Fruit fly (Drosophila melanogaster): ENCODE results near the gene CG15312.
A peak's percentile ranks its signal among the peaks of the same experiment; 100 is the strongest.

The CG15312 gene

dm6 chrX:10070325-10070931, at the start of gene CG15312:
CG15312 (minus strand) TSS chrX:10070868.
- TF ChIP-seq CG8290 (GFP tag; optimal IDR thresholded peaks at IDR 0.05) (no peak), CG8290 (tag; optimal IDR thresholded peaks at IDR 0.05) (no peak), Trl (optimal IDR thresholded peaks at IDR 0.05) (peak in 1 of 2 experiments; percentile 27), Trl (GFP tag; optimal IDR thresholded peaks at IDR 0.05) (no peak), so (GFP tag; IDR thresholded peaks at IDR 0.05) (no peak), Jarid2 (GFP tag; optimal IDR thresholded peaks at IDR 0.05) (peak; percentile 9), tna (GFP tag; IDR thresholded peaks at IDR 0.05; ENCODE audit: partially characterized antibody) (no peak), rib (GFP tag; IDR thresholded peaks at IDR 0.05) (no peak), sens (GFP tag) (peak; percentile 4), H15 (GFP tag; IDR thresholded peaks at IDR 0.05) (0 out of 3 replicates have a peak, but pooled peaks have one; percentile 16), CG5180 (GFP tag; optimal IDR thresholded peaks at IDR 0.05) (peak; percentile 35), Deaf1 (tag; optimal IDR thresholded peaks at IDR 0.05) (peak; percentile 75), chn (GFP tag; optimal IDR thresholded peaks at IDR 0.05) (no peak), CG17385 (GFP tag; optimal IDR thresholded peaks at IDR 0.05) (peak; percentile 6)

DNA sequence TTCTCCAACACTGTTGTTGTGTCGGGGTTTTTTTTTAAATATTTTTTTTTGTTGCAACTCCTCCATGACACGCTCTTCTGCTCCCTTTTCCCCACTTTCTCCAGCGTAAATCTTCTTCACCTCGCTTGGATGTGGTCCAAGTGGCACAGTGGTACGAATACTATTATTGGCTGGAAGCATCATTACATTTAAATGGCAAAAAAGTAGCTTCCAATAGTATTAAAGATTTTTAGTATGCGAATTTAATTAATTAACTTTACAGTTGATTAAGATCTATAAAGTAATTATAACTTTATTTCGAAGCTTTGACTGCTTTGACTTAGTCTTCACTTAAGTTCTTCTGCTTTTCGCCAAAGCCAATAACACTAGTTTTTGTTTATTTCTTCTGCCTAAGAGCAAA, 47.7 kb upstream of the CG15312 start:
- TF ChIP-seq CkIIα-i1 (GFP tag; IDR thresholded peaks at IDR 0.05) (no peak), Ets65A (GFP tag) (peak; percentile 37), sens (GFP tag) (peak; percentile 54)

dm6 chrX:10115582-10116207, 45.0 kb upstream of the CG15312 start:
- TF ChIP-seq sens-2 (GFP tag; IDR thresholded peaks at IDR 0.05) = 0 out of 2 replicates have a peak, but pooled peaks have one; percentile 8
- peak; percentile 10 for TF ChIP-seq CG8924 (tag; optimal IDR thresholded peaks at IDR 0.05)
- TF ChIP-seq ssp (GFP tag; IDR thresholded peaks at IDR 0.05) = no peak
- no peak for TF ChIP-seq CG4282 (GFP tag; optimal IDR thresholded peaks at IDR 0.05)
- TF ChIP-seq pum (GFP tag; optimal IDR thresholded peaks at IDR 0.05) = no peak
- TF ChIP-seq fru (optimal IDR thresholded peaks at IDR 0.05) = no peak
- no peak for TF ChIP-seq B-H2 (GFP tag; optimal IDR thresholded peaks at IDR 0.05)
- no peak for TF ChIP-seq da (GFP tag; optimal IDR thresholded peaks at IDR 0.05)
- TF ChIP-seq Ets65A (GFP tag) = peak; percentile 9
- TF ChIP-seq CG2875 (GFP tag; optimal IDR thresholded peaks at IDR 0.05) = peak; percentile 53
- no peak for TF ChIP-seq tin (GFP tag; optimal IDR thresholded peaks at IDR 0.05)
- no peak for TF ChIP-seq mam (GFP tag; optimal IDR thresholded peaks at IDR 0.05)
- TF ChIP-seq CG14965 (GFP tag; optimal IDR thresholded peaks at IDR 0.05; ENCODE audit: borderline replicate concordance) = no peak
- peak; percentile 3 for TF ChIP-seq trh (GFP tag; optimal IDR thresholded peaks at IDR 0.05)
- no peak for TF ChIP-seq CG4854 (GFP tag; optimal IDR thresholded peaks at IDR 0.05)
- no peak for TF ChIP-seq cato (GFP tag; optimal IDR thresholded peaks at IDR 0.05; ENCODE audit: borderline replicate concordance)
- no peak for TF ChIP-seq CG3847 (GFP tag; IDR thresholded peaks at IDR 0.05)
- TF ChIP-seq HmgD (GFP tag; optimal IDR thresholded peaks at IDR 0.05) = no peak
- TF ChIP-seq CG8944 (GFP tag; optimal IDR thresholded peaks at IDR 0.05) = no peak
- peak; percentile 38 for TF ChIP-seq CG1603 (tag; optimal IDR thresholded peaks at IDR 0.05)
- 0 out of 2 replicates have a peak, but pooled peaks have one; percentile 27 for TF ChIP-seq CG5953 (GFP tag; IDR thresholded peaks at IDR 0.05)
- no peak for TF ChIP-seq CG4424 (GFP tag; optimal IDR thresholded peaks at IDR 0.05)
- TF ChIP-seq Oaz (GFP tag; IDR thresholded peaks at IDR 0.05) = no peak
- TF ChIP-seq Side (GFP tag; optimal IDR thresholded peaks at IDR 0.05) = peak; percentile 20
- TF ChIP-seq ham (GFP tag; IDR thresholded peaks at IDR 0.05) = no peak
- TF ChIP-seq CG11695 (GFP tag; IDR thresholded peaks at IDR 0.05) = no peak; the same call in 2 of the 3 replicates
- peak; percentile 81 for TF ChIP-seq ATbp (GFP tag; optimal IDR thresholded peaks at IDR 0.05)
- TF ChIP-seq CG14014 (GFP tag; IDR thresholded peaks at IDR 0.05) = no peak
- TF ChIP-seq fd64A (GFP tag; optimal IDR thresholded peaks at IDR 0.05) = peak; percentile 11
- peak in 1 of 2 experiments; percentile 22 for TF ChIP-seq chif (GFP tag; optimal IDR thresholded peaks at IDR 0.05)
- TF ChIP-seq odd (GFP tag; optimal IDR thresholded peaks at IDR 0.05) = no peak
- no peak for TF ChIP-seq grau (tag; optimal IDR thresholded peaks at IDR 0.05)
- TF ChIP-seq Stat92E (GFP tag; optimal IDR thresholded peaks at IDR 0.05) = peak in 1 of 3 experiments; percentile 98
- no peak; the same call in 2 of the 3 replicates for TF ChIP-seq zfh1 (GFP tag; IDR thresholded peaks at IDR 0.05)
